Worm (Caenorhabditis elegans) whole organism, young adult: Measurements from ENCODE around the gene oops-1.

Experiments
- C06A6.2 ChIP-seq: fragments of 200-800 bp; sonication (Bioruptor generic); conservative IDR thresholded peaks from 2 replicates; pipeline ENCODE4 v1.3.6; 2022; ENCODE audit warnings: missing genetic modification characterization, missing compliant biosample characterization
- C17E4.6 ChIP-seq: fragments of 200-800 bp; sonication (Bioruptor generic); IDR thresholded peaks from 2 replicates; pipeline ENCODE4 v1.3.6; 2022; ENCODE audit warnings: missing genetic modification reagents, missing genetic modification characterization, missing compliant biosample characterization
- D2030.7 ChIP-seq: fragments of 200-800 bp; sonication (Bioruptor generic); IDR thresholded peaks from 2 replicates; pipeline ENCODE4 v1.3.6; 2022; ENCODE audit warnings: missing genetic modification reagents, missing genetic modification characterization, missing compliant biosample characterization
- F10E7.11 ChIP-seq: sonication (generic microtip); optimal IDR thresholded peaks from 2 replicates; lab custom pipeline; 2017; ENCODE audit warnings: mild to moderate bottlenecking, missing genetic modification characterization, moderate library complexity, missing compliant biosample characterization
- F23B12.7 ChIP-seq: sonication (generic microtip); optimal IDR thresholded peaks from 2 replicates; lab custom pipeline; 2017; ENCODE audit warnings: missing genetic modification characterization, mild to moderate bottlenecking, missing compliant biosample characterization, antibody characterized with exemption, moderate library complexity; ENCODE audit not compliant: insufficient read depth
- F33H1.4 ChIP-seq: fragments of 200-800 bp; sonication (Bioruptor generic); IDR thresholded peaks from 2 replicates; pipeline ENCODE4 v1.3.6; 2022; ENCODE audit warnings: missing genetic modification reagents, missing genetic modification characterization, missing compliant biosample characterization
- F37B4.10 ChIP-seq: fragments of 200-800 bp; sonication (Bioruptor generic); IDR thresholded peaks from 2 replicates; pipeline ENCODE4 v1.3.6; 2022; ENCODE audit warnings: missing genetic modification characterization, missing compliant biosample characterization
- F39B2.1 ChIP-seq: fragments of 200-800 bp; sonication (Bioruptor generic); IDR thresholded peaks from 2 replicates; pipeline ENCODE4 v1.3.6; 2022; ENCODE audit warnings: missing genetic modification reagents, missing genetic modification characterization, missing compliant biosample characterization
- F49E8.2 ChIP-seq: sonication (generic microtip); optimal IDR thresholded peaks from 3 replicates; lab custom pipeline; 2017; ENCODE audit warnings: missing genetic modification characterization, mild to moderate bottlenecking, missing compliant biosample characterization, antibody characterized with exemption, moderate library complexity; ENCODE audit not compliant: insufficient read depth
- T26A5.8 ChIP-seq: sonication (generic microtip); optimal IDR thresholded peaks from 2 replicates; lab custom pipeline; 2016; ENCODE audit warnings: missing genetic modification characterization, missing compliant biosample characterization
- Y53F4B.3 ChIP-seq: fragments of 200-800 bp; sonication (Bioruptor generic); IDR thresholded peaks from 2 replicates; pipeline ENCODE4 v1.3.6; 2022; ENCODE audit warnings: missing genetic modification reagents, missing genetic modification characterization, missing compliant biosample characterization
- Y53G8AR.9 ChIP-seq: fragments of 200-800 bp; sonication (Bioruptor generic); conservative IDR thresholded peaks from 2 replicates; pipeline ENCODE4 v1.3.6; 2022; ENCODE audit warnings: missing genetic modification reagents, missing genetic modification characterization, missing compliant biosample characterization
- akir-1 ChIP-seq: fragments of 200-800 bp; sonication (Bioruptor generic); optimal IDR thresholded peaks from 2 replicates; lab custom pipeline; 2018; ENCODE audit warnings: mild to moderate bottlenecking, missing genetic modification characterization, moderate library complexity, missing compliant biosample characterization
- ama-1 ChIP-seq, 3 experiments: fragments of 150-350 bp in 1 of 3; sonication (generic microtip) in 2 of 3; optimal IDR thresholded peaks; 2 replicates each; lab custom pipeline; 2014 to 2018; ENCODE audit warnings: missing biosample characterization in 2 of 3, missing genetic modification characterization in 2 of 3, missing genetic modification reagents in 2 of 3
- aptf-2 ChIP-seq: fragments of 200-800 bp; sonication (Bioruptor generic); conservative IDR thresholded peaks from 2 replicates; pipeline ENCODE4 v1.3.6; 2022; ENCODE audit warnings: missing genetic modification reagents, missing genetic modification characterization, missing compliant biosample characterization
- aptf-3 ChIP-seq: fragments of 200-800 bp; sonication (Bioruptor generic); IDR thresholded peaks from 2 replicates; pipeline ENCODE4 v1.3.6; 2022; ENCODE audit warnings: missing genetic modification characterization, missing compliant biosample characterization
- athp-1 ChIP-seq: sonication (generic microtip); optimal IDR thresholded peaks from 2 replicates; lab custom pipeline; 2017; ENCODE audit warnings: mild to moderate bottlenecking, missing genetic modification characterization, missing compliant biosample characterization
- attf-3 ChIP-seq: fragments of 200-800 bp; sonication (Bioruptor generic); conservative IDR thresholded peaks from 2 replicates; pipeline ENCODE4 v1.3.6; 2022; ENCODE audit warnings: missing genetic modification reagents, missing genetic modification characterization, missing compliant biosample characterization
- attf-6 ChIP-seq: fragments of 200-800 bp; sonication (Bioruptor generic); IDR thresholded peaks from 2 replicates; pipeline ENCODE4 v1.3.6; 2022; ENCODE audit warnings: missing genetic modification reagents, missing genetic modification characterization, missing compliant biosample characterization
- bed-1 ChIP-seq: fragments of 200-800 bp; sonication (Bioruptor generic); IDR thresholded peaks from 2 replicates; pipeline ENCODE4 v1.3.6; 2022; ENCODE audit warnings: missing genetic modification reagents, missing genetic modification characterization, missing compliant biosample characterization
- cebp-1 ChIP-seq, 2 experiments: fragments of 200-800 bp in 1 of 2; sonication (Bioruptor generic) in 1 of 2; sonication (generic microtip) in 1 of 2; IDR thresholded peaks in 1 of 2; optimal IDR thresholded peaks in 1 of 2; 2 replicates each; pipeline versions ENCODE4 v1.3.6 to Lab custom; 2017 to 2022; ENCODE audit warnings: missing compliant biosample characterization in 2 of 2, missing genetic modification characterization in 2 of 2, mild to moderate bottlenecking in 1 of 2, missing genetic modification reagents in 1 of 2, moderate library complexity in 1 of 2
- ceh-91 ChIP-seq: fragments of 200-800 bp; sonication (Bioruptor generic); IDR thresholded peaks from 2 replicates; pipeline ENCODE4 v1.3.6; 2022; ENCODE audit warnings: missing genetic modification reagents, missing genetic modification characterization, missing compliant biosample characterization
- die-1 ChIP-seq: sonication (generic microtip); optimal IDR thresholded peaks from 2 replicates; lab custom pipeline; 2016; ENCODE audit warnings: missing genotype, mild to moderate bottlenecking, missing genetic modification characterization, missing compliant biosample characterization
- dpff-1 ChIP-seq: sonication (generic microtip); optimal IDR thresholded peaks from 2 replicates; lab custom pipeline; 2017; ENCODE audit warnings: mild to moderate bottlenecking, missing genetic modification characterization, missing compliant biosample characterization
- hmg-1.2 ChIP-seq: fragments of 200-800 bp; sonication (Bioruptor generic); IDR thresholded peaks from 2 replicates; pipeline ENCODE4 v1.3.6; 2022; ENCODE audit warnings: missing genetic modification reagents, missing genetic modification characterization, missing compliant biosample characterization
- hrde-1 ChIP-seq: sonication (generic microtip); optimal IDR thresholded peaks from 2 replicates; lab custom pipeline; 2016; ENCODE audit warnings: missing genetic modification characterization, mild to moderate bottlenecking, missing compliant biosample characterization, moderate library complexity, missing genotype, missing genetic modification reagents, borderline replicate concordance
- let-526 ChIP-seq: fragments of 200-800 bp; sonication (Bioruptor generic); IDR thresholded peaks from 2 replicates; pipeline ENCODE4 v1.3.6; 2022; ENCODE audit warnings: missing genetic modification reagents, missing genetic modification characterization, missing compliant biosample characterization
- let-607 ChIP-seq, 2 experiments: fragments of 200-800 bp in 1 of 2; sonication (Bioruptor generic) in 1 of 2; sonication (generic microtip) in 1 of 2; optimal IDR thresholded peaks; 2 replicates each; lab custom pipeline; 2016 to 2018; ENCODE audit warnings: mild to moderate bottlenecking in 2 of 2, missing compliant biosample characterization in 2 of 2, missing genetic modification characterization in 2 of 2, moderate library complexity in 2 of 2, missing genotype in 1 of 2
- lin-26 ChIP-seq: fragments of 200-800 bp; sonication (Bioruptor generic); IDR thresholded peaks from 2 replicates; pipeline ENCODE4 v1.3.6; 2022; ENCODE audit warnings: missing genetic modification reagents, missing genetic modification characterization, missing compliant biosample characterization
- lin-40 ChIP-seq: sonication (generic microtip); optimal IDR thresholded peaks from 2 replicates; lab custom pipeline; 2016; ENCODE audit warnings: missing genetic modification characterization, mild to moderate bottlenecking, missing compliant biosample characterization, missing genotype, missing genetic modification reagents
- lsl-1 ChIP-seq: fragments of 200-800 bp; sonication (Bioruptor generic); optimal IDR thresholded peaks from 2 replicates; lab custom pipeline; 2018; ENCODE audit warnings: mild to moderate bottlenecking, missing genetic modification characterization, moderate library complexity, missing compliant biosample characterization
- madf-10 ChIP-seq: sonication (generic microtip); optimal IDR thresholded peaks from 2 replicates; lab custom pipeline; 2016; ENCODE audit warnings: mild to moderate bottlenecking, missing genetic modification characterization, missing compliant biosample characterization
- madf-3 ChIP-seq: fragments of 200-800 bp; sonication (Bioruptor generic); IDR thresholded peaks from 2 replicates; pipeline ENCODE4 v1.3.6; 2022; ENCODE audit warnings: missing genetic modification reagents, missing genetic modification characterization, missing compliant biosample characterization
- madf-6 ChIP-seq: fragments of 200-800 bp; sonication (Bioruptor generic); IDR thresholded peaks from 2 replicates; pipeline ENCODE4 v1.3.6; 2022; ENCODE audit warnings: missing genetic modification reagents, missing genetic modification characterization, missing compliant biosample characterization
- nfya-1 ChIP-seq: sonication (generic microtip); optimal IDR thresholded peaks from 2 replicates; lab custom pipeline; 2017; ENCODE audit warnings: antibody characterized with exemption, missing compliant biosample characterization, missing genetic modification characterization, borderline replicate concordance; ENCODE audit not compliant: insufficient read depth
- nfya-2 ChIP-seq: fragments of 200-800 bp; sonication (Bioruptor generic); IDR thresholded peaks from 2 replicates; pipeline ENCODE4 v1.3.6; 2022; ENCODE audit warnings: missing genetic modification reagents, missing genetic modification characterization, missing compliant biosample characterization
- nhr-90 ChIP-seq: sonication (generic microtip); optimal IDR thresholded peaks from 2 replicates; lab custom pipeline; 2016; ENCODE audit warnings: missing genotype, mild to moderate bottlenecking, missing genetic modification characterization, missing compliant biosample characterization
- rec-8 ChIP-seq, 2 experiments: sonication (generic microtip); optimal IDR thresholded peaks; 2 replicates each; lab custom pipeline; 2016; ENCODE audit warnings: mild to moderate bottlenecking in 2 of 2, missing genetic modification characterization in 2 of 2, missing genetic modification reagents in 2 of 2, missing genotype in 2 of 2, missing biosample characterization in 1 of 2, missing compliant biosample characterization in 1 of 2, moderate library complexity in 1 of 2
- sdz-38 ChIP-seq: sonication (generic microtip); optimal IDR thresholded peaks from 2 replicates; lab custom pipeline; 2016; ENCODE audit warnings: missing genotype, missing genetic modification characterization, missing compliant biosample characterization
- somi-1 ChIP-seq: fragments of 200-800 bp; sonication (Bioruptor generic); optimal IDR thresholded peaks from 2 replicates; lab custom pipeline; 2018; ENCODE audit warnings: mild to moderate bottlenecking, missing genetic modification characterization, missing compliant biosample characterization
- tbp1 ChIP-seq: fragments of 200-800 bp; sonication (Bioruptor generic); optimal IDR thresholded peaks from 2 replicates; lab custom pipeline; 2018; ENCODE audit warnings: mild to moderate bottlenecking, missing genetic modification characterization, missing compliant biosample characterization
- tbx-9 ChIP-seq: sonication (generic microtip); optimal IDR thresholded peaks from 2 replicates; lab custom pipeline; 2016; ENCODE audit warnings: borderline replicate concordance, missing genetic modification characterization, inconsistent platforms, missing compliant biosample characterization
- unc-62 ChIP-seq: fragments of 150-350 bp; optimal IDR thresholded peaks from 2 replicates; lab custom pipeline; 2014; ENCODE audit warnings: missing biosample characterization, missing genetic modification reagents, missing genetic modification characterization
- xnd-1 ChIP-seq: sonication (generic microtip); optimal IDR thresholded peaks from 2 replicates; lab custom pipeline; 2016; ENCODE audit warnings: missing genotype, missing genetic modification reagents, missing genetic modification characterization, missing compliant biosample characterization
- zfh-2 ChIP-seq: fragments of 200-800 bp; sonication (Bioruptor generic); conservative IDR thresholded peaks from 2 replicates; pipeline ENCODE4 v1.3.6; 2022; ENCODE audit warnings: missing genetic modification reagents, missing genetic modification characterization, missing compliant biosample characterization
- zim-3 ChIP-seq: sonication (generic microtip); optimal IDR thresholded peaks from 2 replicates; lab custom pipeline; 2017; ENCODE audit warnings: mild to moderate bottlenecking, missing genetic modification characterization, moderate library complexity, missing compliant biosample characterization

Gene oops-1

DNA sequence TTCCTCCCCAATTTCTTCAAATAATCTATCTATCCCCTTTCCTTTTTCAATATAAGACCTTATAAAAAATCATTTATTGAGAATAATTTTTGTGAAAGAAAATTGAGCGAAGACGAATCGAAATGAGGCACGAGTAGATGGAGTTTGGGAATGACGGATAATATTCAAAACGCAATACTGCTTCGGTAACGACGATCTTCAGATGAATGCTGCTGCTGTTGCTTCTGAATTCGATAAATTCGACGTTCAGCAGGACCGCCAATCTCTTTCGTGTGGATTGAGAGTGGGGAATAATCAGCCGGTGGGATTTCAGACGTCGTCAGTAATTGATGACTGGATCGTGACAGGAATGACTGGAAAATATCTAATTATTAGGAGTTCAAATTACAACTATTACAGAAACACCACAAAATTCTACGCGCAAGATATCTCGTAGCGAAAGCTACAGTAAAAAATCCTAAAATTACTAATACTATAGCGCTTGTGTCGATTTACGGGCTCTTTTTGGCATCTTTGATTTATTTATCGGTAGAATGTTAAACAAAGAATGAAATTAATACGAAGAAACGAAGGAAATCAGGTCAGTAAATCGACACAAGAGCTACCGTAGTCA, 36.9 kb upstream of the oops-1 start:
- TF ChIP-seq Y53F4B.3 (GFP tag; lab: Robert Waterston, UW) (no peak), madf-6 (GFP tag; lab: Robert Waterston, UW) (no peak; the same call in 1 of the 2 replicates), bed-1 (no peak), F37B4.10 (GFP tag; lab: Robert Waterston, UW) (no peak), tbx-9 (tag; lab: Kevin White, UChicago) (no peak), F49E8.2 (peak; percentile 42), ceh-91 (no peak), hrde-1 (tag; lab: Kevin White, UChicago) (no peak), madf-10 (tag; lab: Kevin White, UChicago) (no peak), hmg-1.2 (no peak), lsl-1 (GFP tag; lab: Kevin White, UChicago) (peak; percentile 47), cebp-1 (GFP tag; IDR thresholded peaks at IDR 0.05; lab: Robert Waterston, UW) (no peak), cebp-1 (tag; optimal IDR thresholded peaks at IDR 0.05; lab: Kevin White, UChicago) (no peak), let-607 (tag; optimal IDR thresholded peaks at IDR 0.05; lab: Kevin White, UChicago) (no peak), nfya-1 (no peak), zfh-2 (GFP tag; lab: Robert Waterston, UW) (no peak), zim-3 (tag; lab: Kevin White, UChicago) (no peak), nfya-2 (GFP tag; lab: Robert Waterston, UW) (no peak), aptf-3 (GFP tag; lab: Robert Waterston, UW) (no peak), attf-3 (GFP tag; lab: Robert Waterston, UW) (no peak), unc-62 (no peak), nhr-90 (tag; lab: Kevin White, UChicago) (no peak), F10E7.11 (no peak), dpff-1 (no peak), aptf-2 (GFP tag; lab: Robert Waterston, UW) (no peak), akir-1 (no peak), Y53G8AR.9 (GFP tag; lab: Robert Waterston, UW) (no peak), xnd-1 (tag; lab: Kevin White, UChicago) (no peak), die-1 (tag; lab: Kevin White, UChicago) (peak; percentile 8), let-526 (no peak), F23B12.7 (tag; lab: Kevin White, UChicago) (no peak), rec-8 (tag; optimal IDR thresholded peaks at IDR 0.05; lab: Kevin White, UChicago) (no peak), attf-6 (GFP tag; lab: Robert Waterston, UW) (peak; percentile 38; the same call in 1 of the 2 replicates), D2030.7 (GFP tag; lab: Robert Waterston, UW) (no peak), F39B2.1 (no peak), sdz-38 (no peak), ama-1 (optimal IDR thresholded peaks at IDR 0.05; lab: Kevin White, UChicago) (no peak), ama-1 (GFP tag; optimal IDR thresholded peaks at IDR 0.05; lab: Kevin White, UChicago) (no peak), F33H1.4 (no peak), tbp1 (GFP tag; lab: Kevin White, UChicago) (peak; percentile 15), C06A6.2 (GFP tag; lab: Robert Waterston, UW) (no peak), C17E4.6 (no peak), somi-1 (GFP tag; lab: Kevin White, UChicago) (no peak), lin-40 (no peak), lin-26 (GFP tag; lab: Robert Waterston, UW) (peak; percentile 34; the same call in 1 of the 2 replicates), madf-3 (GFP tag; lab: Robert Waterston, UW) (no peak), athp-1 (peak; percentile 34), T26A5.8 (tag; lab: Kevin White, UChicago) (no peak)
